Worm (Caenorhabditis elegans) whole organism, late embryonic: ENCODE measurements around the gene act-5.

Source experiments
- F13H6.1 ChIP-seq: sonication (generic microtip); optimal IDR thresholded peaks from 2 replicates; lab custom pipeline; 2016; ENCODE audit warnings: missing genetic modification characterization, missing compliant biosample characterization
- ahr-1 ChIP-seq: sonication (generic microtip); optimal IDR thresholded peaks from 2 replicates; lab custom pipeline; 2016; ENCODE audit warnings: missing genetic modification characterization, missing compliant biosample characterization
- ama-1 ChIP-seq: fragments of 150-350 bp; optimal IDR thresholded peaks from 2 replicates; lab custom pipeline; 2014
- elt-2 ChIP-seq: sonication (generic microtip); optimal IDR thresholded peaks from 2 replicates; lab custom pipeline; 2016; ENCODE audit warnings: missing genetic modification reagents, missing genetic modification characterization, missing compliant biosample characterization
- hlh-30 ChIP-seq: sonication (generic microtip); optimal IDR thresholded peaks from 2 replicates; lab custom pipeline; 2017; ENCODE audit warnings: antibody characterized with exemption, missing genetic modification characterization, missing compliant biosample characterization; ENCODE audit not compliant: insufficient read depth

DNA sequence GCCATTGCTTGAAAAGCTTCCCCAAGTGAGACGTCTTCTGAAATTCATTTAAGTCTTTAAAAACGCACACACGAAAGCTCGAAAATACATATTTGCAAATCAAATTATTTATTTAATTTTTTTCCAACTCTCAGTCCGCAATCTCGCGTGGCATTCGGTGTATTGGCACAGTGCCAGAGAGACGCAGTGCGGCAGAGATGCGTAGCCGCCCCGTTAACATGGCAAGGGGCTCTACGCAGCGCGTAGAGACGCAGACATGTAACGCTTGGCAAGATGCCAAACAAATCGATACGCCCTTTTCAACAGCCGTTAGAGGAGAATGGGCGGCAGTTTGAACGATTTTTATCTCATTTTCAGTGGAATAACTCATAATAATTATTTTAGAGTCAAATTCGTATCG lies 37.7 kb upstream of the act-5 start, which contains the start of the genes drr-2 and set-16:
- TF ChIP-seq F13H6.1 (tag; lab: Kevin White, UChicago), result peak; percentile 40
- peak; percentile 37 for TF ChIP-seq hlh-30 (tag; lab: Kevin White, UChicago)
- TF ChIP-seq elt-2 (tag; lab: Kevin White, UChicago), result peak; percentile 82
- no peak for TF ChIP-seq ama-1 (lab: Kevin White, UChicago)
- TF ChIP-seq ahr-1 (tag; lab: Kevin White, UChicago), result peak; percentile 21
